Worm (Caenorhabditis elegans) whole organism, mixed stage, embryonic: Measurements from ENCODE around the gene C27H5.6.
A peak's percentile ranks its signal among the peaks of the same experiment; 100 is the strongest.

Source experiments
- M03D4.4 ChIP-seq: sonication (generic microtip); optimal IDR thresholded peaks from 2 replicates; lab custom pipeline; 2017; ENCODE audit warnings: mild to moderate bottlenecking, missing genetic modification characterization, missing compliant biosample characterization
- blmp-1 ChIP-seq: fragments of 150-350 bp; optimal IDR thresholded peaks from 2 replicates; lab custom pipeline; 2014; ENCODE audit warnings: missing biosample characterization, missing genetic modification characterization
- ceh-39 ChIP-seq: fragments of 150-350 bp; optimal IDR thresholded peaks from 2 replicates; lab custom pipeline; 2014; ENCODE audit warnings: missing biosample characterization, missing genetic modification characterization
- ceh-43 ChIP-seq: fragments of 200-800 bp; sonication (Bioruptor generic); optimal IDR thresholded peaks from 2 replicates; lab custom pipeline; 2018; ENCODE audit warnings: mild to moderate bottlenecking, missing genetic modification characterization, moderate library complexity, missing compliant biosample characterization
- ceh-83 ChIP-seq: fragments of 200-800 bp; sonication (Bioruptor generic); optimal IDR thresholded peaks from 2 replicates; lab custom pipeline; 2018; ENCODE audit warnings: mild to moderate bottlenecking, missing genetic modification characterization, missing compliant biosample characterization
- ces-1 ChIP-seq: fragments of 150-350 bp; optimal IDR thresholded peaks from 2 replicates; lab custom pipeline; 2014; ENCODE audit warnings: missing biosample characterization, missing genetic modification reagents, missing genetic modification characterization
- cnd-1 ChIP-seq: fragments of 200-800 bp; sonication (Bioruptor generic); optimal IDR thresholded peaks from 2 replicates; lab custom pipeline; 2018; ENCODE audit warnings: mild to moderate bottlenecking, missing genetic modification characterization, missing compliant biosample characterization
- drap-1 ChIP-seq: fragments of 200-800 bp; sonication (Bioruptor generic); optimal IDR thresholded peaks from 3 replicates; lab custom pipeline; 2018; ENCODE audit warnings: mild to moderate bottlenecking, missing genetic modification characterization, missing compliant biosample characterization
- elt-1 ChIP-seq: sonication (generic microtip); optimal IDR thresholded peaks from 2 replicates; lab custom pipeline; 2017; ENCODE audit warnings: missing genetic modification characterization, mild to moderate bottlenecking, missing compliant biosample characterization, antibody characterized with exemption, moderate library complexity, borderline replicate concordance; ENCODE audit not compliant: insufficient read depth
- elt-3 ChIP-seq: fragments of 150-350 bp; optimal IDR thresholded peaks from 2 replicates; lab custom pipeline; 2014; ENCODE audit warnings: missing biosample characterization, missing genetic modification characterization
- ham-2 ChIP-seq: fragments of 200-800 bp; sonication (Bioruptor generic); optimal IDR thresholded peaks from 2 replicates; lab custom pipeline; 2018; ENCODE audit warnings: mild to moderate bottlenecking, missing genetic modification characterization, missing compliant biosample characterization
- hlh-1 ChIP-seq: fragments of 150-350 bp; optimal IDR thresholded peaks from 2 replicates; lab custom pipeline; 2014; ENCODE audit warnings: missing biosample characterization, missing genetic modification reagents, missing genetic modification characterization
- lin-13 ChIP-seq: fragments of 150-350 bp; optimal IDR thresholded peaks from 2 replicates; lab custom pipeline; 2014; ENCODE audit warnings: missing biosample characterization, missing genetic modification characterization
- lsy-2 ChIP-seq: fragments of 150-350 bp; optimal IDR thresholded peaks from 2 replicates; lab custom pipeline; 2014; ENCODE audit warnings: missing biosample characterization, missing genetic modification characterization
- mep-1 ChIP-seq: fragments of 150-350 bp; optimal IDR thresholded peaks from 2 replicates; lab custom pipeline; 2017; ENCODE audit warnings: missing biosample characterization, missing genetic modification reagents, missing genetic modification characterization, inconsistent platforms
- mls-2 ChIP-seq: sonication (generic microtip); optimal IDR thresholded peaks from 2 replicates; lab custom pipeline; 2016; ENCODE audit warnings: mild to moderate bottlenecking, missing genetic modification characterization, moderate library complexity, missing compliant biosample characterization
- nhr-12 ChIP-seq: fragments of 150-350 bp; optimal IDR thresholded peaks from 2 replicates; lab custom pipeline; 2014; ENCODE audit warnings: missing biosample characterization, missing genetic modification characterization
- nhr-2 ChIP-seq: fragments of 150-350 bp; optimal IDR thresholded peaks from 2 replicates; lab custom pipeline; 2014; ENCODE audit warnings: missing biosample characterization, missing genetic modification characterization
- nhr-237 ChIP-seq: fragments of 150-350 bp; optimal IDR thresholded peaks from 2 replicates; lab custom pipeline; 2014; ENCODE audit warnings: missing biosample characterization, missing genetic modification characterization
- nhr-28 ChIP-seq: fragments of 150-350 bp; optimal IDR thresholded peaks from 2 replicates; lab custom pipeline; 2014; ENCODE audit warnings: missing biosample characterization, missing genetic modification characterization
- nhr-76 ChIP-seq: sonication (generic microtip); optimal IDR thresholded peaks from 2 replicates; lab custom pipeline; 2017; ENCODE audit warnings: missing biosample characterization, missing genetic modification characterization
- pha-4 ChIP-seq: fragments of 150-350 bp; optimal IDR thresholded peaks from 2 replicates; lab custom pipeline; 2018; ENCODE audit warnings: missing biosample characterization, missing genetic modification reagents, missing genetic modification characterization
- sem-2 ChIP-seq: fragments of 200-800 bp; sonication (Bioruptor generic); optimal IDR thresholded peaks from 2 replicates; lab custom pipeline; 2018; ENCODE audit warnings: mild to moderate bottlenecking, missing genetic modification characterization, missing compliant biosample characterization
- snpc-4 ChIP-seq: fragments of 150-350 bp; optimal IDR thresholded peaks from 2 replicates; lab custom pipeline; 2014; ENCODE audit warnings: missing biosample characterization, missing genetic modification characterization
- tbx-8 ChIP-seq: fragments of 200-800 bp; sonication (Bioruptor generic); optimal IDR thresholded peaks from 2 replicates; lab custom pipeline; 2018; ENCODE audit warnings: mild to moderate bottlenecking, missing genetic modification characterization, moderate library complexity, missing compliant biosample characterization
- unc-120 ChIP-seq: sonication (generic microtip); optimal IDR thresholded peaks from 2 replicates; lab custom pipeline; 2017; ENCODE audit warnings: missing genetic modification characterization, missing compliant biosample characterization; ENCODE audit not compliant: poor library complexity, severe bottlenecking
- unc-39 ChIP-seq: fragments of 150-350 bp; optimal IDR thresholded peaks from 2 replicates; lab custom pipeline; 2014; ENCODE audit warnings: missing biosample characterization, missing genetic modification characterization
- zip-8 ChIP-seq: fragments of 150-350 bp; optimal IDR thresholded peaks from 2 replicates; lab custom pipeline; 2014; ENCODE audit warnings: missing biosample characterization, missing genetic modification characterization
- ztf-11 ChIP-seq: fragments of 150-350 bp; optimal IDR thresholded peaks from 2 replicates; lab custom pipeline; 2014; ENCODE audit warnings: missing biosample characterization, missing genetic modification characterization

C27H5.6 gene

ce11 chrII:7183493-7184272, 3.3 kb downstream of the C27H5.6 start, which contains the start of gene pdl-1 (continued):
- TF ChIP-seq elt-1 (tag; lab: Kevin White, UChicago) (peak; percentile 21), drap-1 (GFP tag; lab: Kevin White, UChicago) (peak; percentile 98), cnd-1 (tag; lab: Kevin White, UChicago) (peak; percentile 97), nhr-12 (tag; lab: Kevin White, UChicago) (no peak), ceh-83 (GFP tag; lab: Kevin White, UChicago) (peak; percentile 98), nhr-76 (peak; percentile 67), lin-13 (peak; percentile 55), unc-120 (tag; lab: Kevin White, UChicago) (peak; percentile 91), pha-4 (tag; lab: Kevin White, UChicago) (peak; percentile 84), sem-2 (GFP tag; lab: Kevin White, UChicago) (peak; percentile 93)
- TF ChIP-seq, all 35 proteins: peak for 27

ce11 chrII:7182630-7183029, 4.4 kb downstream of the C27H5.6 start:
- TF ChIP-seq unc-120 (tag; lab: Kevin White, UChicago) (peak; percentile 87), ces-1 (GFP tag; lab: Kevin White, UChicago) (peak; percentile 86), ham-2 (no peak), nhr-12 (tag; lab: Kevin White, UChicago) (no peak), elt-1 (tag; lab: Kevin White, UChicago) (no peak), elt-3 (no peak), zip-8 (tag; lab: Kevin White, UChicago) (no peak), cnd-1 (tag; lab: Kevin White, UChicago) (no peak), ceh-39 (tag; lab: Kevin White, UChicago) (no peak), M03D4.4 (no peak), lin-13 (no peak), unc-39 (tag; lab: Kevin White, UChicago) (no peak), snpc-4 (no peak), lsy-2 (tag; lab: Kevin White, UChicago) (no peak), ceh-83 (GFP tag; lab: Kevin White, UChicago) (no peak), hlh-1 (tag; lab: Kevin White, UChicago) (no peak), mls-2 (peak; percentile 7), ceh-43 (GFP tag; lab: Kevin White, UChicago) (no peak), nhr-28 (tag; lab: Kevin White, UChicago) (no peak), nhr-2 (no peak), pha-4 (tag; lab: Kevin White, UChicago) (no peak), nhr-76 (no peak)

ce11 chrII:7176108-7176507, 10.9 kb downstream of the C27H5.6 start:
- TF ChIP-seq ces-1 (GFP tag; lab: Kevin White, UChicago) (peak; percentile 66), elt-1 (tag; lab: Kevin White, UChicago) (no peak)

ce11 chrII:7174843-7175242, 12.2 kb downstream of the C27H5.6 start, which contains the start of gene glc-4:
Gene glc-4 (minus strand): TSS chrII:7174943.
- TF ChIP-seq ztf-11 (no peak), mep-1 (no peak), mls-2 (no peak), ham-2 (no peak), elt-1 (tag; lab: Kevin White, UChicago) (no peak), tbx-8 (GFP tag; lab: Kevin White, UChicago) (no peak), nhr-2 (no peak), lin-13 (no peak), pha-4 (tag; lab: Kevin White, UChicago) (no peak), lsy-2 (tag; lab: Kevin White, UChicago) (no peak), nhr-237 (tag; lab: Kevin White, UChicago) (no peak)

- TF ChIP-seq mep-1 (no peak), blmp-1 (tag; lab: Kevin White, UChicago) (no peak), nhr-2 (no peak)
Observed at ce11 chrII:7171305-7171998, 15.6 kb downstream of the C27H5.6 start, which contains the start of gene dyf-13. Gene dyf-13 (minus strand): TSS chrII:7171355.
